Worm (Caenorhabditis elegans) whole organism, mixed stage, embryonic: ENCODE measurements around the gene sra-2.
A peak's percentile ranks its signal among the peaks of the same experiment; 100 is the strongest.

Source experiments
- M03D4.4 ChIP-seq: sonication (generic microtip); optimal IDR thresholded peaks from 2 replicates; lab custom pipeline; 2017; ENCODE audit warnings: mild to moderate bottlenecking, missing genetic modification characterization, missing compliant biosample characterization
- bed-3 ChIP-seq: fragments of 200-800 bp; sonication (Bioruptor generic); optimal IDR thresholded peaks from 3 replicates; lab custom pipeline; 2018; ENCODE audit warnings: mild to moderate bottlenecking, missing genetic modification characterization, moderate library complexity, missing compliant biosample characterization
- blmp-1 ChIP-seq: fragments of 150-350 bp; optimal IDR thresholded peaks from 2 replicates; lab custom pipeline; 2014; ENCODE audit warnings: missing biosample characterization, missing genetic modification characterization
- ceh-43 ChIP-seq: fragments of 200-800 bp; sonication (Bioruptor generic); optimal IDR thresholded peaks from 2 replicates; lab custom pipeline; 2018; ENCODE audit warnings: mild to moderate bottlenecking, missing genetic modification characterization, moderate library complexity, missing compliant biosample characterization
- ces-1 ChIP-seq: fragments of 150-350 bp; optimal IDR thresholded peaks from 2 replicates; lab custom pipeline; 2014; ENCODE audit warnings: missing biosample characterization, missing genetic modification reagents, missing genetic modification characterization
- cnd-1 ChIP-seq: fragments of 200-800 bp; sonication (Bioruptor generic); optimal IDR thresholded peaks from 2 replicates; lab custom pipeline; 2018; ENCODE audit warnings: mild to moderate bottlenecking, missing genetic modification characterization, missing compliant biosample characterization
- drap-1 ChIP-seq: fragments of 200-800 bp; sonication (Bioruptor generic); optimal IDR thresholded peaks from 3 replicates; lab custom pipeline; 2018; ENCODE audit warnings: mild to moderate bottlenecking, missing genetic modification characterization, missing compliant biosample characterization
- elt-1 ChIP-seq: sonication (generic microtip); optimal IDR thresholded peaks from 2 replicates; lab custom pipeline; 2017; ENCODE audit warnings: missing genetic modification characterization, mild to moderate bottlenecking, missing compliant biosample characterization, antibody characterized with exemption, moderate library complexity, borderline replicate concordance; ENCODE audit not compliant: insufficient read depth
- elt-3 ChIP-seq: fragments of 150-350 bp; optimal IDR thresholded peaks from 2 replicates; lab custom pipeline; 2014; ENCODE audit warnings: missing biosample characterization, missing genetic modification characterization
- ham-2 ChIP-seq: fragments of 200-800 bp; sonication (Bioruptor generic); optimal IDR thresholded peaks from 2 replicates; lab custom pipeline; 2018; ENCODE audit warnings: mild to moderate bottlenecking, missing genetic modification characterization, missing compliant biosample characterization
- hlh-1 ChIP-seq: fragments of 150-350 bp; optimal IDR thresholded peaks from 2 replicates; lab custom pipeline; 2014; ENCODE audit warnings: missing biosample characterization, missing genetic modification reagents, missing genetic modification characterization
- lin-13 ChIP-seq: fragments of 150-350 bp; optimal IDR thresholded peaks from 2 replicates; lab custom pipeline; 2014; ENCODE audit warnings: missing biosample characterization, missing genetic modification characterization
- lin-32 ChIP-seq: fragments of 200-800 bp; sonication (Bioruptor generic); optimal IDR thresholded peaks from 2 replicates; lab custom pipeline; 2018; ENCODE audit warnings: mild to moderate bottlenecking, missing genetic modification characterization, missing compliant biosample characterization
- mep-1 ChIP-seq: fragments of 150-350 bp; optimal IDR thresholded peaks from 2 replicates; lab custom pipeline; 2017; ENCODE audit warnings: missing biosample characterization, missing genetic modification reagents, missing genetic modification characterization, inconsistent platforms
- mls-2 ChIP-seq: sonication (generic microtip); optimal IDR thresholded peaks from 2 replicates; lab custom pipeline; 2016; ENCODE audit warnings: mild to moderate bottlenecking, missing genetic modification characterization, moderate library complexity, missing compliant biosample characterization
- nhr-12 ChIP-seq: fragments of 150-350 bp; optimal IDR thresholded peaks from 2 replicates; lab custom pipeline; 2014; ENCODE audit warnings: missing biosample characterization, missing genetic modification characterization
- nhr-237 ChIP-seq: fragments of 150-350 bp; optimal IDR thresholded peaks from 2 replicates; lab custom pipeline; 2014; ENCODE audit warnings: missing biosample characterization, missing genetic modification characterization
- nhr-28 ChIP-seq: fragments of 150-350 bp; optimal IDR thresholded peaks from 2 replicates; lab custom pipeline; 2014; ENCODE audit warnings: missing biosample characterization, missing genetic modification characterization
- nhr-76 ChIP-seq: sonication (generic microtip); optimal IDR thresholded peaks from 2 replicates; lab custom pipeline; 2017; ENCODE audit warnings: missing biosample characterization, missing genetic modification characterization
- pha-4 ChIP-seq: fragments of 150-350 bp; optimal IDR thresholded peaks from 2 replicates; lab custom pipeline; 2018; ENCODE audit warnings: missing biosample characterization, missing genetic modification reagents, missing genetic modification characterization
- snpc-4 ChIP-seq: fragments of 150-350 bp; optimal IDR thresholded peaks from 2 replicates; lab custom pipeline; 2014; ENCODE audit warnings: missing biosample characterization, missing genetic modification characterization
- sptf-1 ChIP-seq: sonication (generic microtip); optimal IDR thresholded peaks from 2 replicates; lab custom pipeline; 2017; ENCODE audit warnings: mild to moderate bottlenecking, missing genetic modification characterization, moderate library complexity, missing compliant biosample characterization
- tbx-8 ChIP-seq: fragments of 200-800 bp; sonication (Bioruptor generic); optimal IDR thresholded peaks from 2 replicates; lab custom pipeline; 2018; ENCODE audit warnings: mild to moderate bottlenecking, missing genetic modification characterization, moderate library complexity, missing compliant biosample characterization
- unc-39 ChIP-seq: fragments of 150-350 bp; optimal IDR thresholded peaks from 2 replicates; lab custom pipeline; 2014; ENCODE audit warnings: missing biosample characterization, missing genetic modification characterization
- zip-8 ChIP-seq: fragments of 150-350 bp; optimal IDR thresholded peaks from 2 replicates; lab custom pipeline; 2014; ENCODE audit warnings: missing biosample characterization, missing genetic modification characterization
- ztf-11 ChIP-seq: fragments of 150-350 bp; optimal IDR thresholded peaks from 2 replicates; lab custom pipeline; 2014; ENCODE audit warnings: missing biosample characterization, missing genetic modification characterization

sra-2 gene

DNA sequence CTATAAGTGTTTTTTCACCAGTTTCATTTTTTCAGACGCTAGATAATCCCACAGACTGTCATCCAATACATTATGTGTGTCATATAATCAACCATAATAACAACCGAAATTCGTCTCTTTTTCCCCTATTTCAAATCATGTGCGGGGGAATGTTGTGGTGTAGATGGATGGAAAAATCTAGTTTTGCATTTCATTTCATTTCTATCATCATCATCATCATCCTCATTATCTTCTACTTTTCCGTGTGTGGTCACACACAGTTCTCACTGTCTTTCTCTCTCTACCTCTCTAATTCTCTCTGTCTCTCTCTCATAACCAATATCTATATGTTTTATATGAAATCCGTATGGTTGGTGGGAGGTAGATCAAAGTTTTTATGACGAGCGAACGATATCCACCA lies 44.8 kb downstream of the sra-2 start:
- TF ChIP-seq elt-3 (no peak), cnd-1 (tag; lab: Kevin White, UChicago) (no peak), mep-1 (tag; lab: Kevin White, UChicago) (no peak), hlh-1 (tag; lab: Kevin White, UChicago) (no peak), pha-4 (tag; lab: Kevin White, UChicago) (no peak), elt-1 (no peak), blmp-1 (tag; lab: Kevin White, UChicago) (peak; percentile 22), bed-3 (GFP tag; lab: Kevin White, UChicago) (no peak)

- TF ChIP-seq mep-1 (tag; lab: Kevin White, UChicago) (no peak), bed-3 (GFP tag; lab: Kevin White, UChicago) (no peak), ham-2 (peak; percentile 12), ceh-43 (GFP tag; lab: Kevin White, UChicago) (peak; percentile 77), mls-2 (tag; lab: Kevin White, UChicago) (peak; percentile 59), blmp-1 (tag; lab: Kevin White, UChicago) (no peak), sptf-1 (tag; lab: Kevin White, UChicago) (peak; percentile 69), drap-1 (GFP tag; lab: Kevin White, UChicago) (peak; percentile 13), tbx-8 (no peak)
Measured at ce11 chrII:9574406-9574805, 45.8 kb downstream of the sra-2 start.

DNA sequence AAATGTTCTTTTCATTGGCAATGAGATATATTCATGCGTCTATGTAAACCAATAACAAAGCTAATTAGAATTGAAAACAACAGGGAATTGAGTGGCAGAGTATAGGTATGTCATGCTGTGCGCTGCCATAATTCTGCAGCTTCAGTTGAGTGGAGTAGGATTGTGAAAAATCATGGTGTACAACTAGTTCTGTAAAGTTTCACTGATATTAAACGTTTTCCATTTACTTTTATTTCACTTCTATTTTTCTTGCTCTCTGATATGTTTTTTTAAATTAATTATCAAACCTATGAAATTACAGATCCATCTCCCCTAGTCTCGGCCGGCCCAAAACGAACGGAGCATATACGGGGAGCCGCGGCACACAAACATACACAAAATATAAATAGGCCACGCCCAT lies 47.1 kb downstream of the sra-2 start, which contains the start of gene exc-7:
Gene exc-7, plus strand, starts transcription at position 301 of the 400 bp plus-strand sequence.
- TF ChIP-seq ceh-43 (GFP tag; lab: Kevin White, UChicago) (no peak), zip-8 (tag; lab: Kevin White, UChicago) (no peak), ztf-11 (no peak), ces-1 (GFP tag; lab: Kevin White, UChicago) (no peak), elt-3 (no peak), nhr-12 (no peak)

DNA sequence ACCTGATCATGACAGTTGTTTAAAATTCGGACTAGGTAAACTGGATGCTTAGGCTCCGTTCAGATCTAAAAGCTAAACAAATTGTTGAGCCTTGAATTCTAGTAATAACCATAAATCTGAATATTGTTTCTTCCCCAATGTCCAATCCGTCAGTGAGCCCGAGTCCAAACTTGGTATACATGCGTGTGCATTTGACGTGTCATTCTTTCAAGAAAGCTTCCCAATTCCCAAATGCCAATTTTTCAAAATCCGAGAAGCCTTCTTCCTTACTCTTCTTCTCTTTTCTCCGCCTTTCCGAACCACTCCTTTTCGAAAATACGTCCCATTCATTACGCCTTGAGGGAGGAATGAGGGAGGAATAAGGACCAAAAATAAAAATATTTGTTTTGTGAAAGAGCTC lies 48.1 kb downstream of the sra-2 start:
- TF ChIP-seq blmp-1 (tag; lab: Kevin White, UChicago) (no peak), mep-1 (tag; lab: Kevin White, UChicago) (no peak), zip-8 (tag; lab: Kevin White, UChicago) (no peak), pha-4 (tag; lab: Kevin White, UChicago) (no peak), snpc-4 (no peak), lin-32 (GFP tag; lab: Kevin White, UChicago) (no peak), sptf-1 (tag; lab: Kevin White, UChicago) (no peak), unc-39 (tag; lab: Kevin White, UChicago) (no peak), hlh-1 (tag; lab: Kevin White, UChicago) (no peak), M03D4.4 (tag; lab: Kevin White, UChicago) (no peak), drap-1 (GFP tag; lab: Kevin White, UChicago) (no peak), nhr-76 (tag; lab: Kevin White, UChicago) (no peak), elt-3 (no peak), nhr-28 (tag; lab: Kevin White, UChicago) (no peak), ztf-11 (no peak), ham-2 (no peak)
- TF ChIP-seq, all 35 proteins: peak for 0

DNA sequence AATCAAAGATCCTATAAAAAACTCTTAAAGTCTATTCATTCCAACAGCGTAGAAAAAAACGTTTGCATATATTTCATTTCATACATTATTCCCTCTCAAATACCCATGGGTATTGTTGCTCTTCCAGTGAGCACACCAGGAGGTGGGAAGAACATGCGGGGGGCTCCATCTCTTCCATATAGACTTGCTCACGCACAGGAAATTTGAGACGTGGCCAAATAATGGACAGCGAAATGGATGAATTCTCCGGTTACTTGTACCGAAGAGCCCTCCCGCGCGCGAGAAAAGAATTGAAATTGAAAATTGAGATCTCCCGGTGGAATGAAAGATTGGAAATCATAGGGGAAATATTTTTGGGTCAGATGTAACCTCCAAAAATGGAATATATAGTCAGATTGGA lies 49.0 kb downstream of the sra-2 start:
- no peak for TF ChIP-seq lin-32 (GFP tag; lab: Kevin White, UChicago)
- TF ChIP-seq tbx-8, result no peak
- no peak for TF ChIP-seq ham-2
- no peak for TF ChIP-seq ceh-43 (GFP tag; lab: Kevin White, UChicago)
- TF ChIP-seq nhr-237 (tag; lab: Kevin White, UChicago), result no peak
- TF ChIP-seq lin-13 (tag; lab: Kevin White, UChicago), result no peak
